Worm (Caenorhabditis elegans): Measurements from ENCODE around the gene nhl-1.

DNA sequence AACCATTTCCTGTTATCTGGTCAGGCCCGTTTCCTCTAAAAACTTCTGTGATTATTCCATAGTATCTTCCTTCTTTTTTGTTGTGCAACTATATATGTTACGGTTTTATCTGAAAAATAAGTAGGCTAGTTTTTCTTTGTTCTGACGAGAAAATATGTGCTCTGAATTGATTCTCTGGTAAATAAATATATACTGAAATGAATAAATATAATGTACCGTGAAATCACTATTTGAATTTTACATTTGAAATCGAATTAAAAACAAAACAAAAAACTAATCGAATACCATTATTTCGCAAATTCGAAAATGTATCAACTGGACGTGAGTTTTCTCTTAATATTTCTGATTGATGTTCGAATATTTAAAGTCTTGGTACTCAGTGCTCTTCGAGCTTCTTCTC lies 23.1 kb downstream of the nhl-1 start, which contains the start of gene ZK512.10:
- TF ChIP-seq nhr-90 (tag; optimal IDR thresholded peaks at IDR 0.05; ENCODE audit: poor library complexity) (no peak), skn-1 (tag; optimal IDR thresholded peaks at IDR 0.05) (no peak), elt-3 (tag; optimal IDR thresholded peaks at IDR 0.05) (no peak), unc-30 (tag; optimal IDR thresholded peaks at IDR 0.05) (no peak), elt-2 (tag; optimal IDR thresholded peaks at IDR 0.05) (no peak), aha-1 (tag; optimal IDR thresholded peaks at IDR 0.05) (no peak)

Data from whole organism, L1 larva.